Fruit fly (Drosophila melanogaster) whole organism: Measurements from ENCODE around the gene CG15027.

Source experiments
- CG8478 ChIP-seq: fragments of >200 bp; optimal IDR thresholded peaks from 2 replicates; lab custom pipeline; 2018; ENCODE audit warnings: inconsistent platforms
- EcR ChIP-seq, 2 experiments: fragments of >200 bp; optimal IDR thresholded peaks; 2 replicates each; lab custom pipeline; 2017; ENCODE audit warnings: missing biosample characterization in 2 of 2, missing genetic modification characterization in 2 of 2, missing genetic modification reagents in 2 of 2
- pan ChIP-seq: fragments of >200 bp; optimal IDR thresholded peaks from 2 replicates; lab custom pipeline; 2017
- psq ChIP-seq: fragments of >200 bp; optimal IDR thresholded peaks from 2 replicates; lab custom pipeline; 2017
- usp ChIP-seq: fragments of >200 bp; optimal IDR thresholded peaks from 2 replicates; lab custom pipeline; 2017; ENCODE audit warnings: missing biosample characterization, missing genetic modification characterization, mixed read lengths

dm6 chrX:15069417-15069896 is 16.2 kb downstream of the CG15027 start:
- TF ChIP-seq pan (lab: Kevin White, UChicago) (no peak), psq (lab: Kevin White, UChicago) (no peak), usp (GFP tag; lab: Kevin White, UChicago) (no peak), CG8478 (lab: Kevin White, UChicago) (no peak), EcR (GFP tag; optimal IDR thresholded peaks at IDR 0.05; lab: Kevin White, UChicago) (no peak)
